Worm (Caenorhabditis elegans) whole organism, mixed stage, embryonic: ENCODE measurements around the gene K02G10.15.

Experiments
- mep-1 ChIP-seq: fragments of 150-350 bp; optimal IDR thresholded peaks from 2 replicates; lab custom pipeline; 2017; ENCODE audit warnings: missing biosample characterization, missing genetic modification reagents, missing genetic modification characterization, inconsistent platforms
- pha-4 ChIP-seq: fragments of 150-350 bp; optimal IDR thresholded peaks from 2 replicates; lab custom pipeline; 2018; ENCODE audit warnings: missing biosample characterization, missing genetic modification reagents, missing genetic modification characterization

DNA sequence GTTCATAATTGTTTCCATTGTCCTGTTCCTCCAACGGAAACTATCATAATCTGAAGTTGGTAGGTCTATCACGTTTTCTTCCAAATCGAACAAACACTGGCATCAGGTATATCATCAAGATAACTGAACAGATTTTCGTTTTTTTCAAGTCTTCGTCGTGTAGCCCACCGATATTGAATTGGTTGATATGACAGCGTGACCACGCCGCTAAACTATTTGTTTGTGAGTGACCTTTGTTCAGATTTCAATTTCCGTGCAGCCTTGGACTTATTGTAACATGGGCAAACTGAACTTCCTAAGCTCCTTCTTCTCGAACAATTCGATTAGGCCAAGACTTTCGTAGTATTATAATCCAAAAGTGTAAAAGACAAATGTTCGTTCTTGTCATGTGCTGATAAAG is 3.1 kb upstream of the K02G10.15 start:
- TF ChIP-seq pha-4 (tag; lab: Kevin White, UChicago) (no peak), mep-1 (tag; lab: Kevin White, UChicago) (no peak)
